Fruit fly (Drosophila melanogaster) whole organism, embryonic: ENCODE data around the gene mAChR-B.

Experiments
- Antp ChIP-seq: fragments of 200-800 bp; sonication (Bioruptor generic); optimal IDR thresholded peaks from 3 replicates; lab custom pipeline; 2016; ENCODE audit warnings: missing biosample characterization, missing genetic modification characterization
- Atf6 ChIP-seq: fragments of 200-800 bp; sonication (Bioruptor generic); IDR thresholded peaks from 2 replicates; pipeline ENCODE4 v1.3.6; 2022; ENCODE audit warnings: missing biosample characterization, missing genetic modification characterization
- CG10321 ChIP-seq: fragments of 200-800 bp; sonication (Bioruptor generic); IDR thresholded peaks from 2 replicates; pipeline ENCODE4 v1.3.6; 2022; ENCODE audit warnings: missing biosample characterization, missing genetic modification characterization
- CG10462 ChIP-seq: fragments of 200-800 bp; sonication (Bioruptor generic); optimal IDR thresholded peaks from 2 replicates; lab custom pipeline; 2016; ENCODE audit warnings: missing biosample characterization, missing genetic modification characterization
- CG10565 ChIP-seq: fragments of 200-800 bp; sonication (Bioruptor generic); optimal IDR thresholded peaks from 3 replicates; lab custom pipeline; 2016; ENCODE audit warnings: missing biosample characterization, mild to moderate bottlenecking, missing genetic modification characterization
- CG10654 ChIP-seq: fragments of 200-800 bp; sonication (Bioruptor generic); optimal IDR thresholded peaks from 2 replicates; lab custom pipeline; 2016; ENCODE audit warnings: missing biosample characterization, missing genetic modification characterization
- CG11247 ChIP-seq: fragments of 200-800 bp; sonication (Bioruptor generic); IDR thresholded peaks from 2 replicates; pipeline ENCODE4 v1.3.6; 2022; ENCODE audit warnings: missing biosample characterization, missing genetic modification characterization
- CG12942 ChIP-seq: fragments of 200-800 bp; sonication (Bioruptor generic); optimal IDR thresholded peaks from 3 replicates; lab custom pipeline; 2016; ENCODE audit warnings: missing biosample characterization, missing genetic modification characterization
- CG13775 ChIP-seq: fragments of 200-800 bp; sonication (Bioruptor generic); optimal IDR thresholded peaks from 3 replicates; lab custom pipeline; 2017; ENCODE audit warnings: missing biosample characterization, mild to moderate bottlenecking, missing genetic modification characterization
- CG13894 ChIP-seq: fragments of 200-800 bp; sonication (Bioruptor generic); optimal IDR thresholded peaks from 3 replicates; lab custom pipeline; 2018; ENCODE audit warnings: missing biosample characterization, mild to moderate bottlenecking, missing genetic modification characterization, moderate library complexity
- CG16813 ChIP-seq: fragments of 200-800 bp; sonication (Bioruptor generic); IDR thresholded peaks from 3 replicates; pipeline ENCODE4 v1.3.6; 2022; ENCODE audit warnings: missing biosample characterization, missing genetic modification characterization; ENCODE audit not compliant: partially characterized antibody
- CG16863 ChIP-seq: fragments of 200-800 bp; sonication (Bioruptor generic); optimal IDR thresholded peaks from 3 replicates; lab custom pipeline; 2016; ENCODE audit warnings: missing biosample characterization, missing genetic modification characterization
- CG17568 ChIP-seq: fragments of 200-800 bp; sonication (Bioruptor generic); optimal IDR thresholded peaks from 2 replicates; lab custom pipeline; 2018; ENCODE audit warnings: missing biosample characterization, mild to moderate bottlenecking, missing genetic modification characterization, moderate library complexity
- CG34224 ChIP-seq: fragments of 200-800 bp; sonication (Bioruptor generic); IDR thresholded peaks from 3 replicates; pipeline ENCODE4 v1.3.6; 2022; ENCODE audit warnings: missing biosample characterization, missing genetic modification characterization; ENCODE audit not compliant: partially characterized antibody
- CG43689 ChIP-seq: fragments of 200-800 bp; sonication (Bioruptor generic); IDR thresholded peaks from 2 replicates; pipeline ENCODE4 v1.3.6; 2022; ENCODE audit warnings: missing biosample characterization, missing genetic modification characterization
- CG4424 ChIP-seq: fragments of 200-800 bp; sonication (Bioruptor generic); optimal IDR thresholded peaks from 3 replicates; lab custom pipeline; 2016; ENCODE audit warnings: missing biosample characterization, missing genetic modification characterization
- CG4617 ChIP-seq: fragments of 200-800 bp; sonication (Bioruptor generic); optimal IDR thresholded peaks from 3 replicates; lab custom pipeline; 2016; ENCODE audit warnings: missing biosample characterization, missing genetic modification characterization, borderline replicate concordance
- CG6254 ChIP-seq: fragments of 200-800 bp; sonication (Bioruptor generic); optimal IDR thresholded peaks from 3 replicates; lab custom pipeline; 2017; ENCODE audit warnings: mild to moderate bottlenecking, missing biosample characterization, missing genetic modification reagents, missing genetic modification characterization
- CG8924 ChIP-seq: fragments of 200-800 bp; optimal IDR thresholded peaks from 3 replicates; lab custom pipeline; 2019; ENCODE audit warnings: missing biosample characterization, mild to moderate bottlenecking, missing genetic modification characterization, moderate library complexity
- Deaf1 ChIP-seq: fragments of 200-800 bp; optimal IDR thresholded peaks from 3 replicates; lab custom pipeline; 2019; ENCODE audit warnings: missing biosample characterization, mild to moderate bottlenecking, missing genetic modification characterization, moderate library complexity
- Dp ChIP-seq: fragments of 200-800 bp; sonication (Bioruptor generic); optimal IDR thresholded peaks from 2 replicates; lab custom pipeline; 2018; ENCODE audit warnings: missing biosample characterization, mild to moderate bottlenecking, missing genetic modification characterization, moderate library complexity
- Drgx ChIP-seq: fragments of 200-800 bp; sonication (Bioruptor generic); IDR thresholded peaks from 2 replicates; pipeline ENCODE4 v1.3.6; 2022; ENCODE audit warnings: missing biosample characterization, missing genetic modification characterization
- Eip74EF ChIP-seq, 2 experiments: fragments of 200-800 bp in 1 of 2; fragments of >200 bp in 1 of 2; sonication (Bioruptor generic) in 1 of 2; optimal IDR thresholded peaks; 2 replicates each; lab custom pipeline; 2017 to 2019; ENCODE audit warnings: missing biosample characterization in 2 of 2, missing genetic modification characterization in 2 of 2, mild to moderate bottlenecking in 1 of 2, moderate library complexity in 1 of 2
- Kr ChIP-seq: fragments of 200-800 bp; sonication (Bioruptor generic); optimal IDR thresholded peaks from 2 replicates; lab custom pipeline; 2017; ENCODE audit warnings: missing biosample characterization, mild to moderate bottlenecking, missing genetic modification characterization
- Lim3 ChIP-seq: fragments of 200-800 bp; sonication (Bioruptor generic); IDR thresholded peaks from 2 replicates; pipeline ENCODE4 v1.3.6; 2022; ENCODE audit warnings: missing biosample characterization, missing genetic modification characterization
- Lpt ChIP-seq: fragments of >200 bp; optimal IDR thresholded peaks from 2 replicates; lab custom pipeline; 2018; ENCODE audit warnings: missing biosample characterization, missing genetic modification characterization
- Max ChIP-seq: fragments of 200-800 bp; sonication (Bioruptor generic); optimal IDR thresholded peaks from 2 replicates; lab custom pipeline; 2016; ENCODE audit warnings: missing biosample characterization, mild to moderate bottlenecking, missing genetic modification characterization
- Mes4 ChIP-seq: fragments of 200-800 bp; sonication (Bioruptor generic); optimal IDR thresholded peaks from 2 replicates; lab custom pipeline; 2016; ENCODE audit warnings: missing biosample characterization, missing genetic modification characterization
- NC2β ChIP-seq: fragments of 200-800 bp; sonication (Bioruptor generic); optimal IDR thresholded peaks from 2 replicates; lab custom pipeline; 2016; ENCODE audit warnings: missing biosample characterization, missing genetic modification characterization
- NfI ChIP-seq: fragments of 200-800 bp; sonication (Bioruptor generic); optimal IDR thresholded peaks from 3 replicates; lab custom pipeline; 2018; ENCODE audit warnings: missing biosample characterization, mild to moderate bottlenecking, missing genetic modification characterization, moderate library complexity
- Ptx1 ChIP-seq: fragments of 200-800 bp; sonication (Bioruptor generic); IDR thresholded peaks from 2 replicates; pipeline ENCODE4 v1.3.6; 2022; ENCODE audit warnings: missing biosample characterization, missing genetic modification characterization
- Taf1 ChIP-seq: fragments of 200-800 bp; sonication (Bioruptor generic); IDR thresholded peaks from 2 replicates; pipeline ENCODE4 v1.3.6; 2022; ENCODE audit warnings: missing biosample characterization, missing genetic modification characterization
- ash1 ChIP-seq: fragments of 200-800 bp; sonication (Bioruptor generic); optimal IDR thresholded peaks from 2 replicates; lab custom pipeline; 2018; ENCODE audit warnings: missing biosample characterization, mild to moderate bottlenecking, missing genetic modification characterization
- btn ChIP-seq: fragments of 200-800 bp; sonication (Bioruptor generic); optimal IDR thresholded peaks from 2 replicates; lab custom pipeline; 2016; ENCODE audit warnings: missing biosample characterization, missing genetic modification characterization
- corto ChIP-seq: fragments of 200-800 bp; sonication (Bioruptor generic); optimal IDR thresholded peaks from 2 replicates; lab custom pipeline; 2016; ENCODE audit warnings: missing biosample characterization, mild to moderate bottlenecking, missing genetic modification characterization, moderate library complexity
- ewg ChIP-seq: fragments of 200-800 bp; sonication (Bioruptor generic); optimal IDR thresholded peaks from 3 replicates; lab custom pipeline; 2017; ENCODE audit warnings: mild to moderate bottlenecking, missing biosample characterization, missing genetic modification reagents, missing genetic modification characterization
- ham ChIP-seq: fragments of 200-800 bp; sonication (Bioruptor generic); IDR thresholded peaks from 2 replicates; pipeline ENCODE4 v1.3.6; 2022; ENCODE audit warnings: missing biosample characterization, missing genetic modification characterization
- her ChIP-seq: fragments of 200-800 bp; sonication (Bioruptor generic); optimal IDR thresholded peaks from 2 replicates; lab custom pipeline; 2016; ENCODE audit warnings: missing biosample characterization, missing genetic modification characterization
- hth ChIP-seq: fragments of >200 bp; optimal IDR thresholded peaks from 2 replicates; lab custom pipeline; 2017; ENCODE audit warnings: inconsistent platforms
- jumu ChIP-seq: fragments of 200-800 bp; sonication (Bioruptor generic); optimal IDR thresholded peaks from 3 replicates; lab custom pipeline; 2016; ENCODE audit warnings: missing biosample characterization, missing genetic modification characterization
- lov ChIP-seq, 2 experiments: fragments of 200-800 bp in 1 of 2; fragments of >200 bp in 1 of 2; sonication (Bioruptor generic) in 1 of 2; IDR thresholded peaks in 1 of 2; optimal IDR thresholded peaks in 1 of 2; 2 replicates in 1 of 2; 3 replicates in 1 of 2; pipeline versions ENCODE4 v1.3.6 to Lab custom; 2017 to 2022; ENCODE audit warnings: missing biosample characterization in 1 of 2, missing genetic modification characterization in 1 of 2
- prd ChIP-seq, 3 experiments: fragments of >200 bp in 2 of 3; fragments of 200-800 bp in 1 of 3; sonication (Bioruptor generic) in 1 of 3; optimal IDR thresholded peaks in 2 of 3; IDR thresholded peaks in 1 of 3; 2 replicates in 2 of 3; 3 replicates in 1 of 3; pipeline versions ENCODE4 v1.3.6 to Lab custom; 2017 to 2022; ENCODE audit warnings: missing biosample characterization in 1 of 3, missing genetic modification characterization in 1 of 3
- repo ChIP-seq: fragments of 200-800 bp; sonication (Bioruptor generic); optimal IDR thresholded peaks from 2 replicates; lab custom pipeline; 2016; ENCODE audit warnings: missing biosample characterization, missing genetic modification characterization
- schlank ChIP-seq: fragments of 200-800 bp; sonication (Bioruptor generic); optimal IDR thresholded peaks from 2 replicates; lab custom pipeline; 2018; ENCODE audit warnings: missing biosample characterization, mild to moderate bottlenecking, missing genetic modification characterization
- sqz ChIP-seq: fragments of 200-800 bp; sonication (Bioruptor generic); optimal IDR thresholded peaks from 3 replicates; lab custom pipeline; 2018; ENCODE audit warnings: missing biosample characterization, mild to moderate bottlenecking, missing genetic modification characterization
- unc-4 ChIP-seq: fragments of 200-800 bp; sonication (Bioruptor generic); IDR thresholded peaks from 2 replicates; pipeline ENCODE4 v1.3.6; 2022; ENCODE audit warnings: missing biosample characterization, missing genetic modification characterization; ENCODE audit not compliant: partially characterized antibody
- zfh1 ChIP-seq: fragments of 200-800 bp; sonication (Bioruptor generic); IDR thresholded peaks from 3 replicates; pipeline ENCODE4 v1.3.6; 2022; ENCODE audit warnings: missing biosample characterization, missing genetic modification characterization

The mAChR-B gene

dm6 chr3R:8126316-8127150 lies 67.4 kb downstream of the mAChR-B start, which contains the start of the genes CG9667 and Arl8 (continued):
- TF ChIP-seq CG10321 (GFP tag; lab: Robert Waterston, UW) (no peak), CG4424 (peak; percentile 73), CG10654 (GFP tag; lab: Kevin White, UChicago) (peak; percentile 66), Taf1 (GFP tag; lab: Robert Waterston, UW) (0 out of 2 replicates have a peak, but pooled peaks have one; percentile 34), Lim3 (no peak), CG8924 (tag; lab: Kevin White, UChicago) (peak; percentile 78), prd (optimal IDR thresholded peaks at IDR 0.05; lab: Kevin White, UChicago) (no peak), prd (GFP tag; IDR thresholded peaks at IDR 0.05; lab: Robert Waterston, UW) (peak; percentile 80), Kr (no peak), CG16813 (GFP tag; lab: Robert Waterston, UW) (0 out of 3 replicates have a peak, but pooled peaks have one; percentile 12), CG34224 (GFP tag; lab: Robert Waterston, UW) (no peak), CG17568 (GFP tag; lab: Kevin White, UChicago) (peak; percentile 44), Lpt (GFP tag; lab: Kevin White, UChicago) (no peak), her (GFP tag; lab: Kevin White, UChicago) (no peak), ash1 (GFP tag; lab: Kevin White, UChicago) (no peak), sqz (GFP tag; lab: Kevin White, UChicago) (peak; percentile 17), Drgx (GFP tag; lab: Robert Waterston, UW) (0 out of 2 replicates have a peak, but pooled peaks have one; percentile 26), NfI (GFP tag; lab: Kevin White, UChicago) (peak; percentile 51), CG4617 (GFP tag; lab: Kevin White, UChicago) (peak; percentile 83), unc-4 (GFP tag; lab: Robert Waterston, UW) (no peak), CG43689 (no peak), lov (optimal IDR thresholded peaks at IDR 0.05; lab: Kevin White, UChicago) (no peak), lov (GFP tag; IDR thresholded peaks at IDR 0.05; lab: Robert Waterston, UW) (no peak), ham (GFP tag; lab: Robert Waterston, UW) (no peak), CG16863 (GFP tag; lab: Kevin White, UChicago) (no peak), btn (GFP tag; lab: Kevin White, UChicago) (no peak), corto (no peak), CG13775 (GFP tag; lab: Kevin White, UChicago) (peak; percentile 60), jumu (GFP tag; lab: Kevin White, UChicago) (no peak), Max (GFP tag; lab: Kevin White, UChicago) (peak; percentile 17), Ptx1 (peak; percentile 78), Eip74EF (GFP tag; optimal IDR thresholded peaks at IDR 0.05; lab: Kevin White, UChicago) (peak in 1 of 2 experiments; percentile 74), Atf6 (GFP tag; lab: Robert Waterston, UW) (no peak; the same call in 1 of the 2 replicates), Mes4 (no peak), CG10462 (peak; percentile 29), schlank (tag; lab: Kevin White, UChicago) (no peak), repo (GFP tag; lab: Kevin White, UChicago) (no peak), Dp (GFP tag; lab: Kevin White, UChicago) (peak; percentile 9), CG11247 (GFP tag; lab: Robert Waterston, UW) (peak; percentile 48), zfh1 (GFP tag; lab: Robert Waterston, UW) (peak; percentile 40; the same call in 2 of the 3 replicates), CG10565 (no peak), NC2β (no peak), CG6254 (GFP tag; lab: Kevin White, UChicago) (no peak), Antp (GFP tag; lab: Kevin White, UChicago) (no peak), ewg (GFP tag; lab: Kevin White, UChicago) (no peak), CG13894 (tag; lab: Kevin White, UChicago) (peak; percentile 61), hth (no peak), CG12942 (GFP tag; lab: Kevin White, UChicago) (peak; percentile 44), Deaf1 (tag; lab: Kevin White, UChicago) (no peak)
